5 fruit fly cellular contexts compared by ENCODE assay signal in the genomic region with DNA sequence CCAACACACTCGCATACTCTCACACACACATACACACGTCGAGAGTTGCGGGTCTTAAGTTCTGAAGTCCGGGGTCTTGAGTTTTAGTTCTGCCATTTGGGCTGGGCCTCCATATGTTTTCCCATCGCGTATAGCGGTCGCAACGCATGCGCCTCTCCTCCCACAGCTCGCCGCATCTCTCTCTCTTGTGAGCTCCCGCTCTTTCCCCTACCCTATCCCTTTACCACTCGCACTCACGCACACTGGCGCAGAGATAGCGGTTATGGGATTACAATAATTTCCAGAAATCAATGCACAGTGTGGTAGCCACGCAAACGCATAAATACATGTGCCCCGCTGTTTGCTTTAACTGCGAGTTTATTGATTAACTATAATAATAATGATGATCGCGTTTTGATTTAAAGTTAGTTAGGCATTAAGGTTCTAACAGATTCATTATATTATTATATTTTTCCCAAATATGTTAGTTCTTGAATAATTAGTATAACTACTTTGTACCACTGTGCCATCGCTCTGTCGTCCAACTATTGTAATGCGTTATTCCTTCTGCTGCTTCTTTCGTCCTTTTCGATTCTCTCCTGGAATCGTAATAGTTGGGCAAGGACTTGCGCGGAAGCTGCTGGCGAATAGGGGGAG.
TF ChIP-seq lines count a peak whose summit lies in the region.

No protein-coding gene starts in this region.

TF ChIP-seq in whole organism, adult, 20 proteins besides CTCF, POLR2A, EP300 and RAD21 (continued from another document):
- TF ChIP-seq CG5204 (GFP tag; optimal IDR thresholded peaks at IDR 0.05; lab: Kevin White, UChicago): peak; percentile 80
- TF ChIP-seq CG14711 (tag; optimal IDR thresholded peaks at IDR 0.05; lab: Kevin White, UChicago): peak; percentile 80
- no peak for TF ChIP-seq cnc (optimal IDR thresholded peaks at IDR 0.05; lab: Kevin White, UChicago)
- TF ChIP-seq CG33017 (tag; optimal IDR thresholded peaks at IDR 0.05; lab: Kevin White, UChicago): peak; percentile 81

TF ChIP-seq in whole organism, embryonic, 481 proteins besides CTCF, POLR2A, EP300 and RAD21 (continued from another document and continues in another):
- TF ChIP-seq CG13624 (GFP tag; optimal IDR thresholded peaks at IDR 0.05; lab: Kevin White, UChicago) (peak; percentile 74), GATAe (GFP tag; conservative IDR thresholded peaks at IDR 0.05; lab: Robert Waterston, UW) (peak; percentile 68; the same call in 1 of the 2 replicates), Nf-YC (tag; optimal IDR thresholded peaks at IDR 0.05; lab: Kevin White, UChicago) (peak; percentile 84), CG18599 (GFP tag; optimal IDR thresholded peaks at IDR 0.05; lab: Kevin White, UChicago) (peak; percentile 97), bigmax (GFP tag; optimal IDR thresholded peaks at IDR 0.05; lab: Kevin White, UChicago) (no peak), Dll (GFP tag; IDR thresholded peaks at IDR 0.05; lab: Robert Waterston, UW; ENCODE audit: partially characterized antibody) (0 out of 4 replicates have a peak, but pooled peaks have one; percentile 39), stc (GFP tag; IDR thresholded peaks at IDR 0.05; lab: Robert Waterston, UW) (peak; percentile 88), CG14050 (GFP tag; IDR thresholded peaks at IDR 0.05; lab: Robert Waterston, UW) (peak; percentile 80), CG6813 (GFP tag; optimal IDR thresholded peaks at IDR 0.05; lab: Kevin White, UChicago) (peak; percentile 94), knrl (GFP tag; IDR thresholded peaks at IDR 0.05; lab: Robert Waterston, UW; ENCODE audit: partially characterized antibody) (peak; percentile 58), NC2β (GFP tag; optimal IDR thresholded peaks at IDR 0.05; lab: Kevin White, UChicago) (peak; percentile 71), Hand (GFP tag; optimal IDR thresholded peaks at IDR 0.05; lab: Kevin White, UChicago) (peak; percentile 90), bowl (GFP tag; IDR thresholded peaks at IDR 0.05; lab: Robert Waterston, UW) (peak; percentile 64), her (GFP tag; optimal IDR thresholded peaks at IDR 0.05; lab: Kevin White, UChicago) (peak; percentile 57), sr (GFP tag; IDR thresholded peaks at IDR 0.05; lab: Robert Waterston, UW) (peak; percentile 54; the same call in 2 of the 3 replicates), Gug (GFP tag; IDR thresholded peaks at IDR 0.05; lab: Robert Waterston, UW) (peak; percentile 89), ssp (GFP tag; IDR thresholded peaks at IDR 0.05; lab: Robert Waterston, UW) (peak; percentile 80), emc (GFP tag; optimal IDR thresholded peaks at IDR 0.05; lab: Kevin White, UChicago) (peak; percentile 51), E2f2 (GFP tag; IDR thresholded peaks at IDR 0.05; lab: Robert Waterston, UW) (peak; percentile 74), CG10959 (GFP tag; IDR thresholded peaks at IDR 0.05; lab: Robert Waterston, UW) (peak; percentile 78), CG4360 (GFP tag; IDR thresholded peaks at IDR 0.05; lab: Robert Waterston, UW) (peak; percentile 56; the same call in 1 of the 2 replicates), Hr3 (GFP tag; optimal IDR thresholded peaks at IDR 0.05; lab: Kevin White, UChicago) (peak; percentile 83), Sry-β (GFP tag; optimal IDR thresholded peaks at IDR 0.05; lab: Kevin White, UChicago) (peak; percentile 43), CG7745 (tag; optimal IDR thresholded peaks at IDR 0.05; lab: Kevin White, UChicago) (no peak), CG3995 (GFP tag; optimal IDR thresholded peaks at IDR 0.05; lab: Kevin White, UChicago) (peak; percentile 32), NFAT (GFP tag; IDR thresholded peaks at IDR 0.05; lab: Robert Waterston, UW) (peak; percentile 80), Nf-YB (GFP tag; optimal IDR thresholded peaks at IDR 0.05; lab: Kevin White, UChicago) (peak; percentile 75), corto (GFP tag; optimal IDR thresholded peaks at IDR 0.05; lab: Kevin White, UChicago) (peak; percentile 66)

TF ChIP-seq in whole organism, prepupa, 60 proteins besides CTCF, POLR2A, EP300 and RAD21 (continued from another document and continues in another):
- TF ChIP-seq CG11762 (GFP tag; optimal IDR thresholded peaks at IDR 0.05; lab: Kevin White, UChicago; ENCODE audit: insufficient read depth) (peak; percentile 78), CG7368 (GFP tag; optimal IDR thresholded peaks at IDR 0.05; lab: Kevin White, UChicago) (peak; percentile 89), Hr39 (GFP tag; optimal IDR thresholded peaks at IDR 0.05; lab: Kevin White, UChicago) (peak; percentile 80), fd85E (GFP tag; optimal IDR thresholded peaks at IDR 0.05; lab: Kevin White, UChicago) (peak; percentile 29), CG11294 (GFP tag; IDR thresholded peaks at IDR 0.05; lab: Robert Waterston, UW) (peak; percentile 76), CG31627 (GFP tag; optimal IDR thresholded peaks at IDR 0.05; lab: Kevin White, UChicago) (peak; percentile 69), dac (GFP tag; optimal IDR thresholded peaks at IDR 0.05; lab: Kevin White, UChicago) (peak; percentile 84), topi (GFP tag; optimal IDR thresholded peaks at IDR 0.05; lab: Kevin White, UChicago) (peak; percentile 89), Eip93F (GFP tag; optimal IDR thresholded peaks at IDR 0.05; lab: Kevin White, UChicago) (peak; percentile 63), CG6808 (GFP tag; optimal IDR thresholded peaks at IDR 0.05; lab: Kevin White, UChicago) (peak; percentile 90), CG15336 (GFP tag; IDR thresholded peaks at IDR 0.05; lab: Robert Waterston, UW) (peak; percentile 89), spab (GFP tag; optimal IDR thresholded peaks at IDR 0.05; lab: Kevin White, UChicago) (peak; percentile 91), CG8319 (GFP tag; optimal IDR thresholded peaks at IDR 0.05; lab: Kevin White, UChicago) (peak; percentile 82), cyc (GFP tag; optimal IDR thresholded peaks at IDR 0.05; lab: Kevin White, UChicago) (peak; percentile 80), CG10631 (GFP tag; optimal IDR thresholded peaks at IDR 0.05; lab: Kevin White, UChicago) (peak; percentile 90), Hr4 (GFP tag; optimal IDR thresholded peaks at IDR 0.05; lab: Kevin White, UChicago) (peak; percentile 82), OdsH (GFP tag; optimal IDR thresholded peaks at IDR 0.05; lab: Kevin White, UChicago) (peak; percentile 91), lz (GFP tag; optimal IDR thresholded peaks at IDR 0.05; lab: Kevin White, UChicago) (peak; percentile 84), ss (GFP tag; optimal IDR thresholded peaks at IDR 0.05; lab: Kevin White, UChicago) (peak; percentile 92), CG3919 (GFP tag; optimal IDR thresholded peaks at IDR 0.05; lab: Kevin White, UChicago) (peak; percentile 87), CG6854 (GFP tag; optimal IDR thresholded peaks at IDR 0.05; lab: Kevin White, UChicago) (peak; percentile 72), CG16779 (tag; optimal IDR thresholded peaks at IDR 0.05; lab: Kevin White, UChicago) (peak; percentile 83), Smox (GFP tag; optimal IDR thresholded peaks at IDR 0.05; lab: Kevin White, UChicago) (peak; percentile 83), Eip78C (GFP tag; lab: Kevin White, UChicago) (peak; percentile 98), fkh (GFP tag; optimal IDR thresholded peaks at IDR 0.05; lab: Kevin White, UChicago) (peak; percentile 56), achi (GFP tag; optimal IDR thresholded peaks at IDR 0.05; lab: Kevin White, UChicago) (peak; percentile 85), Ets96B (tag; optimal IDR thresholded peaks at IDR 0.05; lab: Kevin White, UChicago) (peak; percentile 92), Eip75B (GFP tag; optimal IDR thresholded peaks at IDR 0.05; lab: Kevin White, UChicago) (peak; percentile 87), CG6276 (GFP tag; optimal IDR thresholded peaks at IDR 0.05; lab: Kevin White, UChicago) (peak; percentile 88), CG8632 (GFP tag; optimal IDR thresholded peaks at IDR 0.05; lab: Kevin White, UChicago) (peak; percentile 81)

TF ChIP-seq in whole organism, pupa, 21 proteins besides CTCF, POLR2A, EP300 and RAD21 (continued from another document):
- TF ChIP-seq CG17806 (tag; optimal IDR thresholded peaks at IDR 0.05; lab: Kevin White, UChicago) (peak; percentile 91), fd96Ca (GFP tag; IDR thresholded peaks at IDR 0.05; lab: Robert Waterston, UW) (peak; percentile 88), D1 (tag; optimal IDR thresholded peaks at IDR 0.05; lab: Kevin White, UChicago) (peak; percentile 71)
TF ChIP-seq in whole organism, pupa: peak in this region for 20.

TF ChIP-seq in whole organism, wandering third instar larva, 38 proteins besides CTCF, POLR2A, EP300 and RAD21 (continued from another document):
- no peak for TF ChIP-seq usp (GFP tag; optimal IDR thresholded peaks at IDR 0.05; lab: Kevin White, UChicago)
- peak; percentile 79 for TF ChIP-seq ey (GFP tag; optimal IDR thresholded peaks at IDR 0.05; lab: Kevin White, UChicago)
- TF ChIP-seq Vsx2 (GFP tag; optimal IDR thresholded peaks at IDR 0.05; lab: Kevin White, UChicago; ENCODE audit: partially characterized antibody): no peak
- TF ChIP-seq jim (GFP tag; optimal IDR thresholded peaks at IDR 0.05; lab: Kevin White, UChicago): no peak
- peak; percentile 1 to 88 for TF ChIP-seq foxo (GFP tag; optimal IDR thresholded peaks at IDR 0.05; lab: Kevin White, UChicago)
- TF ChIP-seq Dfd (GFP tag; optimal IDR thresholded peaks at IDR 0.05; lab: Kevin White, UChicago): no peak
- no peak for TF ChIP-seq lola (GFP tag; optimal IDR thresholded peaks at IDR 0.05; lab: Kevin White, UChicago)
- TF ChIP-seq OdsH (GFP tag; optimal IDR thresholded peaks at IDR 0.05; lab: Kevin White, UChicago): peak; percentile 74
- TF ChIP-seq sage (GFP tag; optimal IDR thresholded peaks at IDR 0.05; lab: Kevin White, UChicago): peak; percentile 76
- TF ChIP-seq woc (GFP tag; optimal IDR thresholded peaks at IDR 0.05; lab: Kevin White, UChicago): peak; percentile 75
- peak; percentile 33 for TF ChIP-seq tai (GFP tag; optimal IDR thresholded peaks at IDR 0.05; lab: Kevin White, UChicago)
- no peak for TF ChIP-seq Mio (GFP tag; optimal IDR thresholded peaks at IDR 0.05; lab: Kevin White, UChicago)
- TF ChIP-seq dsf (GFP tag; optimal IDR thresholded peaks at IDR 0.05; lab: Kevin White, UChicago; ENCODE audit: borderline replicate concordance): no peak
- TF ChIP-seq dmrt93B (GFP tag; optimal IDR thresholded peaks at IDR 0.05; lab: Kevin White, UChicago): peak; percentile 64
- TF ChIP-seq sv (GFP tag; optimal IDR thresholded peaks at IDR 0.05; lab: Kevin White, UChicago): peak; percentile 91
- TF ChIP-seq brk (GFP tag; optimal IDR thresholded peaks at IDR 0.05; lab: Kevin White, UChicago): peak; percentile 66
- peak; percentile 77 for TF ChIP-seq psq (GFP tag; optimal IDR thresholded peaks at IDR 0.05; lab: Kevin White, UChicago)
- TF ChIP-seq CG9705 (GFP tag; optimal IDR thresholded peaks at IDR 0.05; lab: Kevin White, UChicago): peak; percentile 47
TF ChIP-seq in whole organism, wandering third instar larva: peak in this region for 22.
